Worm (Caenorhabditis elegans) whole organism, young adult: ENCODE data around the gene Y51B9A.9.

Experiments
- F33H1.4 ChIP-seq: fragments of 200-800 bp; sonication (Bioruptor generic); IDR thresholded peaks from 2 replicates; pipeline ENCODE4 v1.3.6; 2022; ENCODE audit warnings: missing genetic modification reagents, missing genetic modification characterization, missing compliant biosample characterization
- ets-4 ChIP-seq: fragments of 200-800 bp; sonication (Bioruptor generic); optimal IDR thresholded peaks from 2 replicates; lab custom pipeline; 2018; ENCODE audit warnings: mild to moderate bottlenecking, missing genetic modification characterization, missing compliant biosample characterization
- hlh-26 ChIP-seq: fragments of 200-800 bp; sonication (Bioruptor generic); conservative IDR thresholded peaks from 2 replicates; pipeline ENCODE4 v1.3.6; 2022; ENCODE audit warnings: missing genetic modification reagents, missing genetic modification characterization, missing compliant biosample characterization
- lsy-27 ChIP-seq: sonication (generic microtip); optimal IDR thresholded peaks from 2 replicates; lab custom pipeline; 2017; ENCODE audit warnings: missing genetic modification characterization, mild to moderate bottlenecking, missing compliant biosample characterization, antibody characterized with exemption, missing genotype, borderline replicate concordance; ENCODE audit not compliant: insufficient read depth
- madf-6 ChIP-seq: fragments of 200-800 bp; sonication (Bioruptor generic); IDR thresholded peaks from 2 replicates; pipeline ENCODE4 v1.3.6; 2022; ENCODE audit warnings: missing genetic modification reagents, missing genetic modification characterization, missing compliant biosample characterization
- mxl-1 ChIP-seq: sonication (generic microtip); optimal IDR thresholded peaks from 2 replicates; lab custom pipeline; 2016; ENCODE audit warnings: missing genetic modification characterization, missing compliant biosample characterization
- nfya-1 ChIP-seq: sonication (generic microtip); optimal IDR thresholded peaks from 2 replicates; lab custom pipeline; 2017; ENCODE audit warnings: antibody characterized with exemption, missing compliant biosample characterization, missing genetic modification characterization, borderline replicate concordance; ENCODE audit not compliant: insufficient read depth
- nfya-2 ChIP-seq: fragments of 200-800 bp; sonication (Bioruptor generic); IDR thresholded peaks from 2 replicates; pipeline ENCODE4 v1.3.6; 2022; ENCODE audit warnings: missing genetic modification reagents, missing genetic modification characterization, missing compliant biosample characterization
- pha-4 ChIP-seq: fragments of 150-350 bp; sonication (generic microtip); optimal IDR thresholded peaks from 2 replicates; lab custom pipeline; 2014; ENCODE audit warnings: missing biosample characterization, missing genetic modification reagents, missing genetic modification characterization

ce11 chrII:9346490-9346889 lies 50.9 kb downstream of the Y51B9A.9 start, which contains the start of gene F42A8.1:
- TF ChIP-seq ets-4 (GFP tag; lab: Kevin White, UChicago) (no peak), nfya-1 (tag; lab: Kevin White, UChicago) (no peak), madf-6 (GFP tag; lab: Robert Waterston, UW) (no peak), F33H1.4 (no peak), pha-4 (no peak), mxl-1 (no peak), lsy-27 (tag; lab: Kevin White, UChicago) (no peak), nfya-2 (GFP tag; lab: Robert Waterston, UW) (no peak), hlh-26 (GFP tag; lab: Robert Waterston, UW) (no peak)
